Fruit fly (Drosophila melanogaster): ENCODE data around the gene CG10516.

CG10516 gene

dm6 chr3L:16011319-16012210 lies 43.6 kb downstream of the CG10516 start, which contains the start of gene mib1 (continued):
- TF ChIP-seq unpg (GFP tag; optimal IDR thresholded peaks at IDR 0.05) = no peak
- no peak for TF ChIP-seq CG2889 (GFP tag; IDR thresholded peaks at IDR 0.05)
- peak; percentile 15 for TF ChIP-seq az2 (GFP tag; optimal IDR thresholded peaks at IDR 0.05)
- TF ChIP-seq CG31224 (GFP tag; IDR thresholded peaks at IDR 0.05) = no peak
- peak; percentile 43 for TF ChIP-seq CG10543 (GFP tag; optimal IDR thresholded peaks at IDR 0.05)
- peak; percentile 99 for TF ChIP-seq MESR4 (GFP tag; optimal IDR thresholded peaks at IDR 0.05)
- TF ChIP-seq CG1529 (GFP tag; optimal IDR thresholded peaks at IDR 0.05) = no peak
- TF ChIP-seq mld (GFP tag; IDR thresholded peaks at IDR 0.05; ENCODE audit: partially characterized antibody) = peak; percentile 80; the same call in 2 of the 3 replicates
- peak; percentile 46 for TF ChIP-seq pros (GFP tag; optimal IDR thresholded peaks at IDR 0.05)
- TF ChIP-seq CG18011 (GFP tag; optimal IDR thresholded peaks at IDR 0.05) = no peak
- TF ChIP-seq sens-2 (GFP tag; IDR thresholded peaks at IDR 0.05) = no peak
- no peak; the same call in 1 of the 2 replicates for TF ChIP-seq Nf-YA (GFP tag; IDR thresholded peaks at IDR 0.05)
- no peak for TF ChIP-seq CG12744 (GFP tag; optimal IDR thresholded peaks at IDR 0.05)
- no peak for TF ChIP-seq dan (GFP tag; IDR thresholded peaks at IDR 0.05)
- peak; percentile 82 for TF ChIP-seq sens (GFP tag)
- TF ChIP-seq CG6854 (GFP tag; optimal IDR thresholded peaks at IDR 0.05) = no peak
- TF ChIP-seq run (tag; optimal IDR thresholded peaks at IDR 0.05) = no peak
- TF ChIP-seq cato (GFP tag; optimal IDR thresholded peaks at IDR 0.05; ENCODE audit: borderline replicate concordance) = no peak
- TF ChIP-seq CG10979 (tag; optimal IDR thresholded peaks at IDR 0.05) = peak; percentile 19
- no peak for TF ChIP-seq CG2202 (tag; optimal IDR thresholded peaks at IDR 0.05)
- peak; percentile 52 for TF ChIP-seq bcd (GFP tag; optimal IDR thresholded peaks at IDR 0.05)
- TF ChIP-seq GATAe (GFP tag; conservative IDR thresholded peaks at IDR 0.05) = no peak
- peak; percentile 23 for TF ChIP-seq CG18599 (GFP tag; optimal IDR thresholded peaks at IDR 0.05)
- TF ChIP-seq CG1603 (tag; optimal IDR thresholded peaks at IDR 0.05) = peak; percentile 91
- TF ChIP-seq dpn (GFP tag; optimal IDR thresholded peaks at IDR 0.05) = peak in 1 of 2 experiments; percentile 32
- peak; percentile 65 for TF ChIP-seq Hr39 (optimal IDR thresholded peaks at IDR 0.05)
- TF ChIP-seq MBD-R2 (GFP tag; IDR thresholded peaks at IDR 0.05) = peak; percentile 81; the same call in 1 of the 2 replicates
- TF ChIP-seq Hr51 (GFP tag; optimal IDR thresholded peaks at IDR 0.05) = peak in 1 of 2 experiments; percentile 5
- TF ChIP-seq sr (GFP tag; IDR thresholded peaks at IDR 0.05) = peak; percentile 62; the same call in 1 of the 3 replicates
- no peak for TF ChIP-seq CG3281 (GFP tag; optimal IDR thresholded peaks at IDR 0.05)
- peak; percentile 11 for TF ChIP-seq psq (GFP tag; optimal IDR thresholded peaks at IDR 0.05)
- no peak for TF ChIP-seq eve (GFP tag; optimal IDR thresholded peaks at IDR 0.05)
- TF ChIP-seq CG4282 (GFP tag; optimal IDR thresholded peaks at IDR 0.05) = peak; percentile 6
- TF ChIP-seq E2f2 (GFP tag; IDR thresholded peaks at IDR 0.05) = peak; percentile 23; the same call in 1 of the 2 replicates
- TF ChIP-seq CG11456 (GFP tag; IDR thresholded peaks at IDR 0.05) = peak; percentile 63; the same call in 2 of the 3 replicates
- no peak for TF ChIP-seq jing (GFP tag; optimal IDR thresholded peaks at IDR 0.05)
- peak; percentile 40 for TF ChIP-seq kni (GFP tag; optimal IDR thresholded peaks at IDR 0.05)
- TF ChIP-seq Dfd (GFP tag; optimal IDR thresholded peaks at IDR 0.05) = no peak
- no peak for TF ChIP-seq Ssrp (tag; optimal IDR thresholded peaks at IDR 0.05)
- TF ChIP-seq grau (tag; optimal IDR thresholded peaks at IDR 0.05) = peak; percentile 59
- peak; percentile 6 for TF ChIP-seq her (GFP tag; optimal IDR thresholded peaks at IDR 0.05)
- no peak; the same call in 2 of the 3 replicates for TF ChIP-seq CG11695 (GFP tag; IDR thresholded peaks at IDR 0.05)
- peak; percentile 89 for TF ChIP-seq HmgZ (tag; optimal IDR thresholded peaks at IDR 0.05)
- TF ChIP-seq vfl (GFP tag; optimal IDR thresholded peaks at IDR 0.05) = no peak
- TF ChIP-seq Lhr (GFP tag; optimal IDR thresholded peaks at IDR 0.05) = peak; percentile 99
- TF ChIP-seq Jarid2 (GFP tag; optimal IDR thresholded peaks at IDR 0.05) = peak; percentile 70
- TF ChIP-seq Lim3 (GFP tag; IDR thresholded peaks at IDR 0.05) = no peak
- no peak for TF ChIP-seq Six4 (GFP tag; optimal IDR thresholded peaks at IDR 0.05)
- peak; percentile 76 for TF ChIP-seq tna (GFP tag; IDR thresholded peaks at IDR 0.05; ENCODE audit: partially characterized antibody)

All from whole organism, embryonic.